Fruit fly (Drosophila melanogaster): ENCODE results near the gene Apc.

DNA sequence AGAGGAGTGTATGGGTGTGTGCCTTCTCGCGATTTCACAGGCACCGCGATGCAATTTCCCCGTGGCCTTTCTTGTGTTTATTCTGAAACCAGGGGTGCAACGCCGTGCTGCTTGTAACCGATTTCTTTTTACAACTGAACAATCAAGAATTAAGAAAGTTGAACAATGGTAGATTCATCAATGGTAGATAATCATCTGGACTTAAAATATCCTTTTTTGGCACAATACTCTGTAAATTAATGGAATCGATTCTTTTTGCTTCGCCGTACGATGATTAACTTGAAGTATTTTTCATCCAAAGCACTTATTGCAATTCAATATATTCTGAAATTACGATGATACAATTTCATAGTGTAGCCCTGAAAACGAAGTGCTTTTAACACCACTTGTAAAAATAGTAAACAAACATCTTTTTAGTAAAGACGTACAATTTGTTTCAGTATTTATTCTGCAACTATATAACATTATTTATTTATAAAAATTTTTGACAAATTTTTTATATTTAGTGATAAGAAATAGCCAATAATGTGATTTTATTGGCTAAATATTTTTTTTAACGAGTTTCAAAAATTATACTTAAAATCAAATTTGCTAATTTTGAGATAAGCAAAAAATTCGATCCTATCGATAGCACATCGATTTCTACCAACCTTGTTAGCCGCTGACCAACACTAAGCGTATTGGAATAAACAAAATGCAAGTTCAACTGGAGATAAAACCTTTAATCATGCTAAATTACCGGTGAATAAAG, 24.8 kb downstream of the Apc start, which contains the start of the genes CG1523 and CG1647:
- no peak for TF ChIP-seq CTCF (optimal IDR thresholded peaks at IDR 0.05)
- no peak for TF ChIP-seq CG8478 (optimal IDR thresholded peaks at IDR 0.05)
